Fruit fly (Drosophila melanogaster): ENCODE results near the gene TpnC73F.

The TpnC73F gene

dm6 chr3L:17023641-17024040, 22.2 kb upstream of the TpnC73F start, which contains the start of gene a10:
Gene a10, minus strand, starts transcription at chr3L:17023741.
- no peak for TF ChIP-seq CG4496 (GFP tag; IDR thresholded peaks at IDR 0.05)
- no peak for TF ChIP-seq CG14655 (GFP tag; optimal IDR thresholded peaks at IDR 0.05)
- no peak for TF ChIP-seq Ets98B (GFP tag; IDR thresholded peaks at IDR 0.05)

DNA sequence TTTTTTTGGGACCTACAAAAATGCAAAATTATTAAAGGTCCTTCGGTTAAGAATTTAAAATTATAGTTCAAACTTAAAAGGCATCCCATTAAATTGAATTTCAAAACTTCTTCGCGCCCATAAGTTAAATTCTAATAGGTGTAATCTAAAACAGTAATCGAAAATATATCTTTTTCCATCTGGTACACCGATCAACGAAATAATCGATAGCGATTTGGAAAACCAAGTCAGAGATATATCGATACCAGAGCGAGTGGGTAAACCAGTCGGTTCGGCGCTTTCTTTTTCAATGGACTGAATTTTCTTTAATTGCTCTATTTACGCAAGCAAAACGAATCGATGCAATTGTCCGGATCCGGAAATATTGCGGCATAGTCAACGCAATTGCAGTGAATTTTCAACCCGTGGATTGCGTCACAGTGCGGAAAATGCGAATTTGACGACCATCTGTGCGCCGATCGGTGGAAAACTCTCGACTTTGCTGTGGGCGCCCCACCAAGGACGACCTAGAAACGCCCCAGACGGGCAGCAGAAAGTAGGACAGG, 21.7 kb upstream of the TpnC73F start, which contains the start of gene Fit2:
TSS of gene Fit2 (plus strand) at position 234 of the 545 bp plus-strand sequence.
- no peak for TF ChIP-seq CG34367 (tag; optimal IDR thresholded peaks at IDR 0.05)
- no peak for TF ChIP-seq CG8159 (tag; optimal IDR thresholded peaks at IDR 0.05)
- no peak for TF ChIP-seq CG12605 (GFP tag; IDR thresholded peaks at IDR 0.05)
- no peak for TF ChIP-seq CG4496 (GFP tag; IDR thresholded peaks at IDR 0.05)
- TF ChIP-seq Snoo (tag; optimal IDR thresholded peaks at IDR 0.05): no peak
- TF ChIP-seq CG13204 (GFP tag; optimal IDR thresholded peaks at IDR 0.05): no peak
- no peak for TF ChIP-seq rn (GFP tag; IDR thresholded peaks at IDR 0.05)

dm6 chr3L:17027310-17027709, 18.6 kb upstream of the TpnC73F start, which contains the start of gene CG7730:
Gene CG7730, plus strand, starts transcription at chr3L:17027515.
- TF ChIP-seq CG17806 (tag; optimal IDR thresholded peaks at IDR 0.05): no peak
- TF ChIP-seq Ets98B (GFP tag; IDR thresholded peaks at IDR 0.05): no peak
- TF ChIP-seq CG32121 (GFP tag; IDR thresholded peaks at IDR 0.05): no peak
- no peak for TF ChIP-seq CG14655 (GFP tag; optimal IDR thresholded peaks at IDR 0.05)
- TF ChIP-seq gl (tag; optimal IDR thresholded peaks at IDR 0.05): no peak
- TF ChIP-seq CG15710 (tag; optimal IDR thresholded peaks at IDR 0.05): no peak
- TF ChIP-seq Pif1A (GFP tag; optimal IDR thresholded peaks at IDR 0.05): no peak
- no peak for TF ChIP-seq CG8159 (tag; optimal IDR thresholded peaks at IDR 0.05)
- no peak for TF ChIP-seq Pif1B (GFP tag; optimal IDR thresholded peaks at IDR 0.05)

DNA sequence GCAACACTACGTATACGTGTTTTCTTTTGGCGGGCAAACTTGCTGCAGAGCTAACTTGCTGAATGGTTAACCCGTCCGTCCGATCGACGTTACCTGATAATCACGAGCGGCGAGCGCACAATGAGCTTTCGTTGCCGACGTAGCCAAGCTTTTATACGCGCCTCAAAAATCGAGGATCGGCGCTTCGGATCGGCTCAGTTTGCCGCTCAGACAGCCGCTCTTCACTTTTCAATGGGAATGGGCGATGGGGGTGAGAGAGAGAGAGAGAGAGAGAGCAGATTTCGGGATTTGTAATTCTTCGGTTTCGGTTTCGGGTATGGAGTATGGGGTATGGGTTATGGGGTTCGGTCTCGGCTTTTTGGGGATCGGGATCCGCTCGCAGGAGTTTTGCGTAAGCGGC, 13.9 kb upstream of the TpnC73F start, which contains the start of gene Ilp8:
TSS of gene Ilp8 (minus strand) at position 110 of the 400 bp plus-strand sequence.
- TF ChIP-seq CG9948 (tag; optimal IDR thresholded peaks at IDR 0.05) (no peak), CG34367 (tag; optimal IDR thresholded peaks at IDR 0.05) (no peak), CG10348 (GFP tag; IDR thresholded peaks at IDR 0.05) (no peak), CG4496 (GFP tag; IDR thresholded peaks at IDR 0.05) (0 out of 3 replicates have a peak, but pooled peaks have one; percentile 36), Pif1A (GFP tag; optimal IDR thresholded peaks at IDR 0.05) (no peak), CG32121 (GFP tag; IDR thresholded peaks at IDR 0.05) (no peak), Ets98B (GFP tag; IDR thresholded peaks at IDR 0.05) (peak; percentile 12; the same call in 1 of the 2 replicates), CG8159 (tag; optimal IDR thresholded peaks at IDR 0.05) (no peak)

- TF ChIP-seq Ets98B (GFP tag; IDR thresholded peaks at IDR 0.05): no peak
- TF ChIP-seq Snoo (tag; optimal IDR thresholded peaks at IDR 0.05): peak; percentile 32
Measured at dm6 chr3L:17033309-17033708, 12.6 kb upstream of the TpnC73F start.

DNA sequence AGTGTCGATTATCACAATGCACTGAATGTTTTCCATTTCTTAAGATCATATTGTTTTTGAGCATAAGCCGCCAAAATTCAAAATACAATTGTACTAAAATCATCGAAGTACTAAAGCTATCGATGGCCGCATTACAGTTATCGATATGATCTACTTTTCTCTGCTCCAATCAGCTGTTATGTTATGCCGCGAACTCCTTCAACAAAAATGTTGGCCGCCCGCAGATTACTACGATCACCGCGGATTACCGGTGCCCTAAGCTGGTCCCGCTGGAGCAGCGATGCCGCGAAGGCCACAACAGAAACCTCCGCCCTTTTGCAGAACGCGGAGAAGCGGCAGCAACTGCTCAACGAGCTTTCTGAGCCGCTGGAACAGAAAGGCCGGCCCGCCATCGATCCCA, 10.4 kb upstream of the TpnC73F start, which contains the start of gene beg:
TSS of gene beg (plus strand) at position 177 of the 400 bp plus-strand sequence.
- TF ChIP-seq CG17806 (tag; optimal IDR thresholded peaks at IDR 0.05): no peak
- no peak for TF ChIP-seq rn (GFP tag; IDR thresholded peaks at IDR 0.05)
- no peak for TF ChIP-seq CG15710 (tag; optimal IDR thresholded peaks at IDR 0.05)
- no peak for TF ChIP-seq CG14655 (GFP tag; optimal IDR thresholded peaks at IDR 0.05)
- TF ChIP-seq fd96Ca (GFP tag; IDR thresholded peaks at IDR 0.05): no peak
- TF ChIP-seq CG34367 (tag; optimal IDR thresholded peaks at IDR 0.05): no peak
- no peak for TF ChIP-seq CG9948 (tag; optimal IDR thresholded peaks at IDR 0.05)
- TF ChIP-seq CG8159 (tag; optimal IDR thresholded peaks at IDR 0.05): no peak
- no peak for TF ChIP-seq Pif1A (GFP tag; optimal IDR thresholded peaks at IDR 0.05)
- TF ChIP-seq CG4496 (GFP tag; IDR thresholded peaks at IDR 0.05): no peak
- no peak for TF ChIP-seq CG10348 (GFP tag; IDR thresholded peaks at IDR 0.05)
- no peak for TF ChIP-seq CG13204 (GFP tag; optimal IDR thresholded peaks at IDR 0.05)
- TF ChIP-seq Snoo (tag; optimal IDR thresholded peaks at IDR 0.05): no peak
- TF ChIP-seq EcR (GFP tag; optimal IDR thresholded peaks at IDR 0.05): no peak
- TF ChIP-seq Ets98B (GFP tag; IDR thresholded peaks at IDR 0.05): no peak
- no peak for TF ChIP-seq gl (tag; optimal IDR thresholded peaks at IDR 0.05)
- no peak for TF ChIP-seq CG8301 (tag; optimal IDR thresholded peaks at IDR 0.05)
- TF ChIP-seq CG12605 (GFP tag; IDR thresholded peaks at IDR 0.05): no peak
- TF ChIP-seq CG32121 (GFP tag; IDR thresholded peaks at IDR 0.05): no peak

dm6 chr3L:17042297-17042921, 3.5 kb upstream of the TpnC73F start, which contains the start of the genes scaf6 and Papst2:
Gene scaf6, minus strand, starts transcription at chr3L:17042574.
Gene Papst2, plus strand, starts transcription at chr3L:17042797.
- peak; percentile 8 for TF ChIP-seq Snoo (tag; optimal IDR thresholded peaks at IDR 0.05)
- TF ChIP-seq CG12605 (GFP tag; IDR thresholded peaks at IDR 0.05): no peak
- no peak for TF ChIP-seq CG13204 (GFP tag; optimal IDR thresholded peaks at IDR 0.05)
- no peak for TF ChIP-seq Pif1B (GFP tag; optimal IDR thresholded peaks at IDR 0.05)
- TF ChIP-seq CG34367 (tag; optimal IDR thresholded peaks at IDR 0.05): no peak
- no peak for TF ChIP-seq CG8159 (tag; optimal IDR thresholded peaks at IDR 0.05)
- TF ChIP-seq CG32121 (GFP tag; IDR thresholded peaks at IDR 0.05): no peak

Measured in whole organism, pupa.